Worm (Caenorhabditis elegans) whole organism, midembryonic: ENCODE data around the gene lgc-38.

ENCODE experiments used
- T22C8.4 ChIP-seq: fragments of 200-800 bp; sonication (Bioruptor generic); IDR thresholded peaks from 2 replicates; pipeline ENCODE4 v1.3.6; 2022; ENCODE audit warnings: missing genetic modification characterization, missing compliant biosample characterization
- ref-1 ChIP-seq: fragments of 200-800 bp; sonication (Bioruptor generic); conservative IDR thresholded peaks from 2 replicates; pipeline ENCODE4 v1.3.6; 2022; ENCODE audit warnings: missing genetic modification reagents, missing genetic modification characterization, missing compliant biosample characterization
- tab-1 ChIP-seq: fragments of 200-800 bp; sonication (Bioruptor generic); IDR thresholded peaks from 2 replicates; pipeline ENCODE4 v1.3.6; 2022; ENCODE audit warnings: missing genetic modification characterization, missing compliant biosample characterization
- ztf-23 ChIP-seq: fragments of 200-800 bp; sonication (Bioruptor generic); IDR thresholded peaks from 2 replicates; pipeline ENCODE4 v1.3.6; 2022; ENCODE audit warnings: missing genetic modification reagents, missing genetic modification characterization, missing compliant biosample characterization

DNA sequence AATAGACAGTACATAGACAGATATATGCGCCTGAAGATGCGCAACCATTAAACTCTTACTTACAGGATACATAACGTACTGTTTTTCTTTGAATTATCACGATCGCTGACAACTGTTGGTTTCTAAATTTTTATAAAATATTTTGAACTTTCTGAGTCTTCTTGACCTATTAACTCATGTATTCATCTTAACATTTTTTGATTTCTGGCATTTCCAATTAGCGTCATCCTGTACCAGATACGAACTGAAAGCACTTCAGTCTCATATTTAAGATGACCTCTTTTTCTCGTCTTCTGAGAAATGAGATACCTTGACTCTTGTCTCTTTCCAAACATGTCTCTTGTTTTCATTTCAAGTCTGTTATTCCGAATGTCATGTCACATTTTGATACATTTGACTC is 4.8 kb downstream of the lgc-38 start:
- TF ChIP-seq T22C8.4 = no peak
- no peak for TF ChIP-seq tab-1 (GFP tag; lab: Robert Waterston, UW)
- TF ChIP-seq ref-1 (GFP tag; lab: Robert Waterston, UW) = no peak
- no peak for TF ChIP-seq ztf-23 (GFP tag; lab: Robert Waterston, UW)
